Fruit fly (Drosophila melanogaster): Measurements from ENCODE around the gene CG8112.

dm6 chr3R:8697772-8698259 lies 14.9 kb upstream of the CG8112 start, which contains the start of gene hb:
- no peak for TF ChIP-seq CG8478 (optimal IDR thresholded peaks at IDR 0.05)
- no peak for TF ChIP-seq CTCF (optimal IDR thresholded peaks at IDR 0.05)

Measured in S2 (cell line).